Worm (Caenorhabditis elegans) whole organism, early embryonic: Measurements from ENCODE around the gene rpb-4.

ENCODE experiments used
- ama-1 ChIP-seq: fragments of 150-350 bp; optimal IDR thresholded peaks from 2 replicates; lab custom pipeline; 2014
- ceh-13 ChIP-seq: fragments of 200-800 bp; sonication (Bioruptor generic); optimal IDR thresholded peaks from 2 replicates; lab custom pipeline; 2018; ENCODE audit warnings: mild to moderate bottlenecking, missing genetic modification characterization, missing compliant biosample characterization
- ceh-36 ChIP-seq: sonication (generic microtip); optimal IDR thresholded peaks from 2 replicates; lab custom pipeline; 2016; ENCODE audit warnings: missing genetic modification characterization, inconsistent platforms, missing compliant biosample characterization
- ets-7 ChIP-seq: sonication (generic microtip); optimal IDR thresholded peaks from 2 replicates; lab custom pipeline; 2016; ENCODE audit warnings: missing genotype, missing genetic modification characterization, missing compliant biosample characterization
- hmbx-1 ChIP-seq: sonication (generic microtip); optimal IDR thresholded peaks from 2 replicates; lab custom pipeline; 2016; ENCODE audit warnings: mild to moderate bottlenecking, missing genetic modification characterization, missing compliant biosample characterization
- hmg-4 ChIP-seq: fragments of 200-800 bp; sonication (Bioruptor generic); optimal IDR thresholded peaks from 2 replicates; lab custom pipeline; 2018; ENCODE audit warnings: mild to moderate bottlenecking, missing genetic modification characterization, missing compliant biosample characterization
- hnd-1 ChIP-seq: sonication (generic microtip); optimal IDR thresholded peaks from 2 replicates; lab custom pipeline; 2016; ENCODE audit warnings: missing genetic modification characterization, missing compliant biosample characterization
- pes-1 ChIP-seq: fragments of 200-800 bp; sonication (Bioruptor generic); IDR thresholded peaks from 2 replicates; pipeline ENCODE4 v1.3.6; 2022; ENCODE audit warnings: missing genetic modification reagents, missing genetic modification characterization, missing compliant biosample characterization
- scrt-1 ChIP-seq: fragments of 200-800 bp; sonication (Bioruptor generic); IDR thresholded peaks from 2 replicates; pipeline ENCODE4 v1.3.6; 2022; ENCODE audit warnings: missing genetic modification characterization, missing compliant biosample characterization
- sea-1 ChIP-seq: fragments of 200-800 bp; sonication (Bioruptor generic); conservative IDR thresholded peaks from 2 replicates; pipeline ENCODE4 v1.3.6; 2022; ENCODE audit warnings: missing genetic modification characterization, missing compliant biosample characterization
- tbx-11 ChIP-seq: fragments of 200-800 bp; sonication (Bioruptor generic); IDR thresholded peaks from 2 replicates; pipeline ENCODE4 v1.3.6; 2022; ENCODE audit warnings: missing genetic modification characterization, missing compliant biosample characterization
- tbx-37 ChIP-seq: fragments of 200-800 bp; sonication (Bioruptor generic); conservative IDR thresholded peaks from 2 replicates; pipeline ENCODE4 v1.3.6; 2022; ENCODE audit warnings: missing genetic modification reagents, missing genetic modification characterization, missing compliant biosample characterization

- TF ChIP-seq ama-1 (lab: Kevin White, UChicago) (no peak), hmbx-1 (tag; lab: Kevin White, UChicago) (no peak), hmg-4 (GFP tag; lab: Kevin White, UChicago) (no peak), ets-7 (tag; lab: Kevin White, UChicago) (no peak), ceh-13 (GFP tag; lab: Kevin White, UChicago) (no peak), tbx-11 (no peak), scrt-1 (GFP tag; lab: Robert Waterston, UW) (no peak), ceh-36 (tag; lab: Kevin White, UChicago) (no peak), pes-1 (no peak), sea-1 (no peak), hnd-1 (tag; lab: Kevin White, UChicago) (no peak), tbx-37 (GFP tag; lab: Robert Waterston, UW) (no peak)
These were observed 39.0 kb downstream of the rpb-4 start for ce11 chrII:7413275-7413674.
